Fruit fly (Drosophila melanogaster): ENCODE results near the gene CG6204.

CG6204 gene

DNA sequence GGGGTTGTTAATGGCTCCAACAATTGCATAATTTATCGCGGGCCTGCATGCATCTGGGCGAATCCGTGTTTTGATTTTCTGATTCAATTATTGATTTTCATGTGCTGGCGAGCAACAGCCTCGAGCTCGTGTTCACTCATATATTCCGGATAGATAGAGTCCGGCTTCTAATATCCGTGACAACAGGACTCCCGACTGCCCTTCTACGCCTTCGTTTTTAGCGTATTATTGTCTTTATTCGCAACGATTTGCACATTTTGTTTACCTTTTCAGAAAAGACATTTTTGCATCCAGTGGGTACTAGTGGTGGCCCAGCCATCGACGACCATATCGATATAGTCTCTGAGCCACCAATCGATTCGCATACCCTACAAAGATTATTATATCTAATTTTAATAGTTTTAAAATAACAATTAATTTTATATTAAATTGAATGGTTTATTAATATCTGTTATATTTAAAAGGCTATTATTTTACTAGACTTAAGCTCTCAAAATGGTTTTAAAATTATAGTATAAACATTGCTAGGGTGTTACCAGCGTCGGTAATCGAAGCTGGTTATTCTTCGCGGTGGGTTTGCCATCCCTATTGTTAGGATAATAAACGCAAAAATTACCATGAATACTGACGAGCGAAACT is 32.3 kb upstream of the CG6204 start, which contains the start of the genes Myo95E and TBC1d7 (continued):
- TF ChIP-seq Rfx (GFP tag; IDR thresholded peaks at IDR 0.05) (peak; percentile 95), CG2202 (tag; optimal IDR thresholded peaks at IDR 0.05) (peak; percentile 63), cad (GFP tag; optimal IDR thresholded peaks at IDR 0.05) (no peak), CG10267 (tag; optimal IDR thresholded peaks at IDR 0.05) (peak; percentile 84), BtbVII (GFP tag; optimal IDR thresholded peaks at IDR 0.05) (peak; percentile 44), nerfin-2 (GFP tag; IDR thresholded peaks at IDR 0.05; ENCODE audit: partially characterized antibody) (no peak), Dbx (GFP tag; IDR thresholded peaks at IDR 0.05) (peak; percentile 91), ATbp (GFP tag; optimal IDR thresholded peaks at IDR 0.05) (no peak), CG6689 (GFP tag; IDR thresholded peaks at IDR 0.05) (peak; percentile 97), gro (GFP tag; optimal IDR thresholded peaks at IDR 0.05) (no peak), corto (GFP tag; optimal IDR thresholded peaks at IDR 0.05) (peak; percentile 35), CG30431 (GFP tag; optimal IDR thresholded peaks at IDR 0.05) (peak; percentile 75), CG32767 (GFP tag; IDR thresholded peaks at IDR 0.05) (peak; percentile 91), caup (GFP tag; optimal IDR thresholded peaks at IDR 0.05; ENCODE audit: severe bottlenecking) (peak; percentile 83), Sin3A (optimal IDR thresholded peaks at IDR 0.05) (peak; percentile 5), CG3407 (GFP tag; optimal IDR thresholded peaks at IDR 0.05) (peak; percentile 61), Eip74EF (GFP tag; optimal IDR thresholded peaks at IDR 0.05) (no peak), CG7963 (GFP tag; IDR thresholded peaks at IDR 0.05; ENCODE audit: partially characterized antibody) (0 out of 3 replicates have a peak, but pooled peaks have one; percentile 11), dpn (GFP tag; optimal IDR thresholded peaks at IDR 0.05) (peak; percentile 7 to 91), CG17385 (GFP tag; optimal IDR thresholded peaks at IDR 0.05) (peak; percentile 82), Hmr (GFP tag; optimal IDR thresholded peaks at IDR 0.05) (peak; percentile 88), CG4404 (GFP tag; IDR thresholded peaks at IDR 0.05) (peak; percentile 91), Pdp1 (GFP tag; optimal IDR thresholded peaks at IDR 0.05) (peak; percentile 46 to 60), CG6683 (GFP tag; optimal IDR thresholded peaks at IDR 0.05) (peak; percentile 58), pzg (GFP tag; optimal IDR thresholded peaks at IDR 0.05) (peak; percentile 50), CG9727 (GFP tag; optimal IDR thresholded peaks at IDR 0.05) (peak; percentile 89), Xbp1 (GFP tag; optimal IDR thresholded peaks at IDR 0.05) (peak; percentile 89), CrebB (tag; optimal IDR thresholded peaks at IDR 0.05) (peak; percentile 60), CG10321 (GFP tag; IDR thresholded peaks at IDR 0.05) (peak; percentile 69), Doc2 (GFP tag; IDR thresholded peaks at IDR 0.05) (peak; percentile 75; the same call in 1 of the 2 replicates), CG3726 (GFP tag; IDR thresholded peaks at IDR 0.05) (peak; percentile 89), CG14014 (GFP tag; IDR thresholded peaks at IDR 0.05) (peak; percentile 93), ash1 (GFP tag; optimal IDR thresholded peaks at IDR 0.05) (no peak), NK7.1 (GFP tag; optimal IDR thresholded peaks at IDR 0.05) (no peak), CHES-1-like (GFP tag; optimal IDR thresholded peaks at IDR 0.05) (peak; percentile 48), Meics (GFP tag; optimal IDR thresholded peaks at IDR 0.05) (peak; percentile 88), CG12104 (GFP tag; optimal IDR thresholded peaks at IDR 0.05) (peak; percentile 81), dati (GFP tag; IDR thresholded peaks at IDR 0.05) (peak; percentile 50), dysf (GFP tag; IDR thresholded peaks at IDR 0.05) (peak; percentile 95), CG18599 (GFP tag; optimal IDR thresholded peaks at IDR 0.05) (no peak), C15 (GFP tag; IDR thresholded peaks at IDR 0.05) (peak; percentile 87), nmo (GFP tag; optimal IDR thresholded peaks at IDR 0.05) (peak; percentile 95), NFAT (GFP tag; IDR thresholded peaks at IDR 0.05) (peak; percentile 87), CG11093 (GFP tag; IDR thresholded peaks at IDR 0.05) (peak; percentile 90), Tbp (GFP tag; optimal IDR thresholded peaks at IDR 0.05) (no peak), CG2678 (tag; optimal IDR thresholded peaks at IDR 0.05) (peak; percentile 92), pan (optimal IDR thresholded peaks at IDR 0.05) (peak in 1 of 2 experiments; percentile 36), pan (GFP tag; optimal IDR thresholded peaks at IDR 0.05 in 1 of 2, IDR thresholded peaks at IDR 0.05 in 1 of 2) (peak in 1 of 2 experiments; percentile 96), Trl (optimal IDR thresholded peaks at IDR 0.05) (no peak), Trl (GFP tag; optimal IDR thresholded peaks at IDR 0.05) (peak; percentile 46)
